Worm (Caenorhabditis elegans) whole organism, L1 larva: ENCODE measurements around the gene folt-1.

Experiments used
- C04F5.9 ChIP-seq: sonication (generic microtip); optimal IDR thresholded peaks from 2 replicates; lab custom pipeline; 2016; ENCODE audit warnings: missing genetic modification characterization, missing compliant biosample characterization
- C34B4.2 ChIP-seq: sonication (generic microtip); optimal IDR thresholded peaks from 2 replicates; lab custom pipeline; 2017; ENCODE audit warnings: mild to moderate bottlenecking, missing genetic modification characterization, missing compliant biosample characterization
- aha-1 ChIP-seq: fragments of 150-350 bp; optimal IDR thresholded peaks from 2 replicates; lab custom pipeline; 2014; ENCODE audit warnings: missing biosample characterization, missing genetic modification characterization
- aly-2 ChIP-seq: fragments of 150-350 bp; optimal IDR thresholded peaks from 2 replicates; lab custom pipeline; 2014; ENCODE audit warnings: missing biosample characterization, missing genetic modification characterization
- ama-1 ChIP-seq: fragments of 150-350 bp; optimal IDR thresholded peaks from 2 replicates; lab custom pipeline; 2014
- ceh-8 ChIP-seq: fragments of 200-800 bp; sonication (Bioruptor generic); optimal IDR thresholded peaks from 2 replicates; lab custom pipeline; 2018; ENCODE audit warnings: mild to moderate bottlenecking, missing genetic modification characterization, moderate library complexity, missing compliant biosample characterization
- ceh-82 ChIP-seq, 3 experiments: fragments of 150-350 bp in 1 of 3; sonication (generic microtip) in 2 of 3; optimal IDR thresholded peaks; 2 replicates each; lab custom pipeline; 2014 to 2017; ENCODE audit warnings: missing biosample characterization in 3 of 3, missing genetic modification characterization in 3 of 3
- ceh-88 ChIP-seq: fragments of 200-800 bp; sonication (Bioruptor generic); IDR thresholded peaks from 2 replicates; pipeline ENCODE4 v1.3.6; 2022; ENCODE audit warnings: missing genetic modification characterization, missing compliant biosample characterization
- dsc-1 ChIP-seq: sonication (generic microtip); optimal IDR thresholded peaks from 2 replicates; lab custom pipeline; 2016; ENCODE audit warnings: mild to moderate bottlenecking, missing genetic modification characterization, missing compliant biosample characterization
- efl-1 ChIP-seq, 4 experiments: fragments of 150-350 bp; optimal IDR thresholded peaks in 3 of 4; peaks in 1 of 4; 1 replicate in 1 of 4; 2 replicates in 3 of 4; lab custom pipeline; 2014; ENCODE audit warnings: missing biosample characterization in 2 of 4, missing genetic modification characterization in 2 of 4, missing genetic modification reagents in 2 of 4
- elt-2 ChIP-seq: sonication (generic microtip); optimal IDR thresholded peaks from 2 replicates; lab custom pipeline; 2016; ENCODE audit warnings: missing genetic modification characterization, mild to moderate bottlenecking, inconsistent platforms, missing compliant biosample characterization, missing genetic modification reagents
- elt-3 ChIP-seq, 6 experiments: fragments of 150-350 bp in 1 of 6; sonication (generic microtip); optimal IDR thresholded peaks; 2 replicates each; lab custom pipeline; 2017 to 2018; ENCODE audit warnings: missing biosample characterization in 6 of 6, missing genetic modification characterization in 6 of 6, inconsistent platforms in 1 of 6
- ets-5 ChIP-seq: fragments of 200-800 bp; sonication (Bioruptor generic); IDR thresholded peaks from 2 replicates; pipeline ENCODE4 v1.3.6; 2022; ENCODE audit warnings: missing genetic modification characterization, missing compliant biosample characterization
- fkh-10 ChIP-seq: sonication (generic microtip); optimal IDR thresholded peaks from 2 replicates; lab custom pipeline; 2017; ENCODE audit warnings: missing biosample characterization, missing genetic modification reagents, missing genetic modification characterization
- fkh-8 ChIP-seq: sonication (generic microtip); optimal IDR thresholded peaks from 2 replicates; lab custom pipeline; 2016; ENCODE audit warnings: mild to moderate bottlenecking, missing genetic modification characterization, missing compliant biosample characterization
- hpl-2 ChIP-seq: fragments of 150-350 bp; optimal IDR thresholded peaks from 2 replicates; lab custom pipeline; 2014; ENCODE audit warnings: missing biosample characterization, missing genetic modification reagents, missing genetic modification characterization
- irx-1 ChIP-seq: sonication (generic microtip); optimal IDR thresholded peaks from 2 replicates; lab custom pipeline; 2016; ENCODE audit warnings: missing genetic modification characterization, missing compliant biosample characterization
- jun-1 ChIP-seq: fragments of 150-350 bp; optimal IDR thresholded peaks from 2 replicates; lab custom pipeline; 2014; ENCODE audit warnings: missing biosample characterization, missing genetic modification reagents, missing genetic modification characterization
- lin-14 ChIP-seq: fragments of 200-800 bp; sonication (Bioruptor generic); optimal IDR thresholded peaks from 2 replicates; lab custom pipeline; 2018; ENCODE audit warnings: mild to moderate bottlenecking, missing genetic modification characterization, moderate library complexity, missing compliant biosample characterization
- lin-35 ChIP-seq, 2 experiments: fragments of 150-350 bp; optimal IDR thresholded peaks; 2 replicates each; lab custom pipeline; 2014; ENCODE audit warnings: missing biosample characterization in 2 of 2, missing genetic modification characterization in 2 of 2, missing genetic modification reagents in 2 of 2
- lir-3 ChIP-seq: sonication (generic microtip); optimal IDR thresholded peaks from 2 replicates; lab custom pipeline; 2016; ENCODE audit warnings: mild to moderate bottlenecking, missing genetic modification characterization, moderate library complexity, missing compliant biosample characterization; ENCODE audit not compliant: poor library complexity
- lsy-2 ChIP-seq, 2 experiments: fragments of 150-350 bp; optimal IDR thresholded peaks; 2 replicates each; lab custom pipeline; 2014; ENCODE audit warnings: missing biosample characterization in 2 of 2, missing genetic modification characterization in 2 of 2
- mab-9 ChIP-seq: fragments of 200-800 bp; sonication (Bioruptor generic); IDR thresholded peaks from 2 replicates; pipeline ENCODE4 v1.3.6; 2022; ENCODE audit warnings: missing genetic modification reagents, missing genetic modification characterization, missing compliant biosample characterization
- mdl-1 ChIP-seq, 2 experiments: fragments of 150-350 bp; optimal IDR thresholded peaks; 2 replicates each; lab custom pipeline; 2014 to 2017; ENCODE audit warnings: missing biosample characterization in 2 of 2, missing genetic modification characterization in 2 of 2, inconsistent platforms in 1 of 2
- mef-2 ChIP-seq: fragments of 150-350 bp; optimal IDR thresholded peaks from 2 replicates; lab custom pipeline; 2014; ENCODE audit warnings: missing biosample characterization, missing genetic modification characterization
- mep-1 ChIP-seq: fragments of 150-350 bp; optimal IDR thresholded peaks from 2 replicates; lab custom pipeline; 2014; ENCODE audit warnings: missing biosample characterization, missing genetic modification characterization
- nhr-12 ChIP-seq: sonication (generic microtip); optimal IDR thresholded peaks from 2 replicates; lab custom pipeline; 2017; ENCODE audit warnings: missing biosample characterization, missing genetic modification characterization
- nhr-19 ChIP-seq: fragments of 200-800 bp; sonication (Bioruptor generic); conservative IDR thresholded peaks from 2 replicates; pipeline ENCODE4 v1.3.6; 2022; ENCODE audit warnings: missing genetic modification characterization, missing compliant biosample characterization
- nhr-20 ChIP-seq: sonication (generic microtip); optimal IDR thresholded peaks from 2 replicates; lab custom pipeline; 2016; ENCODE audit warnings: mild to moderate bottlenecking, missing genetic modification characterization, missing compliant biosample characterization
- nhr-28 ChIP-seq: fragments of 150-350 bp; optimal IDR thresholded peaks from 2 replicates; lab custom pipeline; 2014; ENCODE audit warnings: missing biosample characterization, missing genetic modification characterization
- nhr-47 ChIP-seq: sonication (generic microtip); optimal IDR thresholded peaks from 2 replicates; lab custom pipeline; 2016; ENCODE audit warnings: mild to moderate bottlenecking, missing genetic modification characterization, moderate library complexity, missing compliant biosample characterization
- nhr-71 ChIP-seq: sonication (generic microtip); optimal IDR thresholded peaks from 2 replicates; lab custom pipeline; 2016; ENCODE audit warnings: mild to moderate bottlenecking, missing genetic modification characterization, moderate library complexity, missing compliant biosample characterization
- nhr-84 ChIP-seq: sonication (generic microtip); optimal IDR thresholded peaks from 2 replicates; lab custom pipeline; 2017; ENCODE audit warnings: missing biosample characterization, missing genetic modification characterization
- nhr-85 ChIP-seq: sonication (generic microtip); peaks from one replicate; lab custom pipeline; 2016; ENCODE audit warnings: missing genetic modification characterization, inconsistent platforms, missing compliant biosample characterization
- nhr-90 ChIP-seq: sonication (generic microtip); optimal IDR thresholded peaks from 2 replicates; lab custom pipeline; 2016; ENCODE audit warnings: mild to moderate bottlenecking, missing genetic modification characterization, missing compliant biosample characterization; ENCODE audit not compliant: poor library complexity
- pax-3 ChIP-seq: fragments of 200-800 bp; sonication (Bioruptor generic); optimal IDR thresholded peaks from 2 replicates; lab custom pipeline; 2018; ENCODE audit warnings: mild to moderate bottlenecking, missing genetic modification characterization, moderate library complexity, missing compliant biosample characterization
- pqm-1 ChIP-seq: sonication (generic microtip); optimal IDR thresholded peaks from 3 replicates; lab custom pipeline; 2017; ENCODE audit warnings: missing biosample characterization, missing genetic modification characterization
- rnt-1 ChIP-seq: sonication (generic microtip); optimal IDR thresholded peaks from 2 replicates; lab custom pipeline; 2016; ENCODE audit warnings: mild to moderate bottlenecking, missing genetic modification characterization, moderate library complexity, missing compliant biosample characterization
- snu-23 ChIP-seq: sonication (generic microtip); optimal IDR thresholded peaks from 2 replicates; lab custom pipeline; 2016; ENCODE audit warnings: missing genetic modification characterization, missing compliant biosample characterization
- swsn-7 ChIP-seq: sonication (generic microtip); optimal IDR thresholded peaks from 2 replicates; lab custom pipeline; 2016; ENCODE audit warnings: missing genetic modification characterization, missing compliant biosample characterization
- tbx-2 ChIP-seq: sonication (generic microtip); optimal IDR thresholded peaks from 2 replicates; lab custom pipeline; 2016; ENCODE audit warnings: missing genetic modification characterization, missing compliant biosample characterization
- unc-130 ChIP-seq: fragments of 150-350 bp; optimal IDR thresholded peaks from 2 replicates; lab custom pipeline; 2017; ENCODE audit warnings: missing biosample characterization, missing genetic modification characterization, inconsistent platforms
- unc-30 ChIP-seq: sonication (generic microtip); optimal IDR thresholded peaks from 2 replicates; lab custom pipeline; 2017; ENCODE audit warnings: missing biosample characterization, missing genetic modification characterization
- unc-86 ChIP-seq: sonication (generic microtip); optimal IDR thresholded peaks from 2 replicates; lab custom pipeline; 2016; ENCODE audit warnings: missing genetic modification characterization, missing compliant biosample characterization
- unc-98 ChIP-seq: fragments of 200-800 bp; sonication (Bioruptor generic); IDR thresholded peaks from 2 replicates; pipeline ENCODE4 v1.3.6; 2022; ENCODE audit warnings: missing genetic modification characterization, missing compliant biosample characterization
- vab-15 ChIP-seq: sonication (generic microtip); optimal IDR thresholded peaks from 2 replicates; lab custom pipeline; 2017; ENCODE audit warnings: missing genotype, mild to moderate bottlenecking, missing genetic modification characterization, missing compliant biosample characterization
- xbp-1 ChIP-seq: sonication (generic microtip); optimal IDR thresholded peaks from 2 replicates; lab custom pipeline; 2016; ENCODE audit warnings: missing genetic modification characterization, missing compliant biosample characterization
- zag-1 ChIP-seq: fragments of 150-350 bp; optimal IDR thresholded peaks from 2 replicates; lab custom pipeline; 2014; ENCODE audit warnings: missing biosample characterization, missing genetic modification characterization
- zip-4 ChIP-seq: fragments of 200-800 bp; sonication (Bioruptor generic); optimal IDR thresholded peaks from 2 replicates; lab custom pipeline; 2018; ENCODE audit warnings: mild to moderate bottlenecking, missing genetic modification characterization, moderate library complexity, missing compliant biosample characterization
- ztf-11 ChIP-seq, 2 experiments: sonication (generic microtip); optimal IDR thresholded peaks; 2 replicates each; lab custom pipeline; 2016 to 2017; ENCODE audit warnings: missing genetic modification characterization in 2 of 2, missing biosample characterization in 1 of 2, missing compliant biosample characterization in 1 of 2
- ztf-4 ChIP-seq: fragments of 150-350 bp; optimal IDR thresholded peaks from 2 replicates; lab custom pipeline; 2014; ENCODE audit warnings: missing biosample characterization, missing genetic modification characterization

Gene folt-1

ce11 chrV:11121247-11121646 lies 20.0 kb upstream of the folt-1 start (continued):
- TF ChIP-seq nhr-84 (tag; lab: Kevin White, UChicago) (no peak), dsc-1 (tag; lab: Kevin White, UChicago) (no peak), ztf-11 (tag; optimal IDR thresholded peaks at IDR 0.05; lab: Kevin White, UChicago) (no peak), tbx-2 (tag; lab: Kevin White, UChicago) (no peak), lin-35 (GFP tag; optimal IDR thresholded peaks at IDR 0.05; lab: Kevin White, UChicago) (peak; percentile 32 to 66), nhr-28 (tag; lab: Kevin White, UChicago) (no peak), nhr-85 (tag; lab: Kevin White, UChicago) (no peak), ama-1 (lab: Kevin White, UChicago) (no peak), nhr-71 (tag; lab: Kevin White, UChicago) (peak; percentile 67), unc-30 (no peak), aha-1 (no peak), nhr-12 (tag; lab: Kevin White, UChicago) (no peak), hpl-2 (no peak), C04F5.9 (no peak), ceh-8 (GFP tag; lab: Kevin White, UChicago) (no peak), jun-1 (tag; lab: Kevin White, UChicago) (no peak), vab-15 (tag; lab: Kevin White, UChicago) (no peak), unc-130 (tag; lab: Kevin White, UChicago) (peak; percentile 48), pqm-1 (no peak), pax-3 (tag; lab: Kevin White, UChicago) (no peak), ceh-82 (tag; optimal IDR thresholded peaks at IDR 0.05; lab: Kevin White, UChicago) (peak in 1 of 3 experiments; percentile 24), mdl-1 (tag; optimal IDR thresholded peaks at IDR 0.05; lab: Kevin White, UChicago) (peak in 1 of 2 experiments; percentile 84), mef-2 (tag; lab: Kevin White, UChicago) (no peak), xbp-1 (tag; lab: Kevin White, UChicago) (no peak), C34B4.2 (tag; lab: Kevin White, UChicago) (no peak), unc-86 (tag; lab: Kevin White, UChicago) (no peak), lir-3 (tag; lab: Kevin White, UChicago) (peak; percentile 38), ztf-4 (no peak), fkh-10 (GFP tag; lab: Kevin White, UChicago) (no peak), zip-4 (GFP tag; lab: Kevin White, UChicago) (no peak), nhr-90 (no peak)

DNA sequence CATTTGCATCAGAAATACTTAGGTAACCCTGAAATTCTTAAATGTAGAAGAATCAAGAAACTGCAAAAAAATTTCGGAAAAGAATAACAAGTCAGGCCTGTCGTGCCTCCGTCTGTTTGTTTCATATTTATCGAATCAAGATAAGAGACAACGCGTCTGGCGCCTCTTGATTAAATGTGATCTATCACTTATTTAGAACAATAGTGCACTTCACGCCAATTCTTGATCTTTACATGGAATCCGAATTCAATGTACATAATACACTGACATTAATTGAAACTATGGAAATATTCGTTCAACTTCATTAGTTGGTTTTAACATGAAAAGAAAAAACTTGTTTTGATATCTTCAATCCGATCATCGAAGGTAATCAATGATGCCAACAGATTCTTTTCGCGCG lies 18.8 kb upstream of the folt-1 start, which contains the start of gene mboa-2:
Gene mboa-2, minus strand, starts transcription at position 28 of the 400 bp plus-strand sequence.
- TF ChIP-seq elt-3 (tag; optimal IDR thresholded peaks at IDR 0.05; lab: Kevin White, UChicago), result no peak
- TF ChIP-seq nhr-71 (tag; lab: Kevin White, UChicago), result peak; percentile 56
- TF ChIP-seq ets-5 (GFP tag; lab: Robert Waterston, UW), result no peak
- TF ChIP-seq lin-35 (GFP tag; optimal IDR thresholded peaks at IDR 0.05; lab: Kevin White, UChicago), result peak in 1 of 2 experiments; percentile 13
- no peak for TF ChIP-seq mep-1 (tag; lab: Kevin White, UChicago)
- peak; percentile 45 for TF ChIP-seq aly-2 (tag; lab: Kevin White, UChicago)
- peak; percentile 49 for TF ChIP-seq nhr-85 (tag; lab: Kevin White, UChicago)
- TF ChIP-seq ztf-4, result peak; percentile 2
- TF ChIP-seq efl-1 (optimal IDR thresholded peaks at IDR 0.05; lab: Kevin White, UChicago), result no peak
- peak in 1 of 2 experiments; percentile 64 for TF ChIP-seq efl-1 (GFP tag; optimal IDR thresholded peaks at IDR 0.05 in 1 of 2; lab: Kevin White, UChicago)
- no peak for TF ChIP-seq unc-130 (tag; lab: Kevin White, UChicago)
- peak; percentile 57 for TF ChIP-seq ama-1 (lab: Kevin White, UChicago)
- TF ChIP-seq nhr-90, result peak; percentile 64
- TF ChIP-seq ceh-88 (GFP tag; lab: Robert Waterston, UW), result peak; percentile 21; the same call in 1 of the 2 replicates
- no peak for TF ChIP-seq fkh-8 (tag; lab: Kevin White, UChicago)
- TF ChIP-seq snu-23, result peak; percentile 16
- TF ChIP-seq elt-2 (tag; lab: Kevin White, UChicago), result peak; percentile 31
- TF ChIP-seq nhr-47 (tag; lab: Kevin White, UChicago), result peak; percentile 16
- peak; percentile 7 for TF ChIP-seq rnt-1 (tag; lab: Kevin White, UChicago)
- no peak for TF ChIP-seq tbx-2 (tag; lab: Kevin White, UChicago)
- TF ChIP-seq pax-3 (tag; lab: Kevin White, UChicago), result no peak
- peak; percentile 29 to 38 for TF ChIP-seq lsy-2 (tag; optimal IDR thresholded peaks at IDR 0.05; lab: Kevin White, UChicago)
- no peak for TF ChIP-seq irx-1 (tag; lab: Kevin White, UChicago)
- no peak for TF ChIP-seq unc-98 (GFP tag; lab: Robert Waterston, UW)
- peak; percentile 30 for TF ChIP-seq nhr-19 (GFP tag; lab: Robert Waterston, UW)
- TF ChIP-seq lir-3 (tag; lab: Kevin White, UChicago), result peak; percentile 3
- no peak for TF ChIP-seq zag-1
- peak; percentile 25 for TF ChIP-seq swsn-7
- TF ChIP-seq lin-14 (GFP tag; lab: Kevin White, UChicago), result peak; percentile 21
- no peak for TF ChIP-seq mab-9 (GFP tag; lab: Robert Waterston, UW)
- peak; percentile 46 for TF ChIP-seq nhr-20
- TF ChIP-seq, all 84 proteins: peak for 19
